Worm (Caenorhabditis elegans): ENCODE results near the gene D1044.4.

D1044.4 gene

ce11 chrIII:5517423-5517822 is 4.4 kb downstream of the D1044.4 start, which contains the start of gene nekl-4:
Gene nekl-4 (minus strand): TSS chrIII:5517523.
- TF ChIP-seq pqm-1 (tag; optimal IDR thresholded peaks at IDR 0.05) = no peak
- TF ChIP-seq ZK546.5 (tag; optimal IDR thresholded peaks at IDR 0.05) = no peak
- no peak for TF ChIP-seq elt-3 (tag; optimal IDR thresholded peaks at IDR 0.05)
- no peak for TF ChIP-seq ztf-11 (tag; optimal IDR thresholded peaks at IDR 0.05)
- TF ChIP-seq mml-1 (tag; optimal IDR thresholded peaks at IDR 0.05) = no peak
- no peak for TF ChIP-seq lin-15B (tag; optimal IDR thresholded peaks at IDR 0.05)
- no peak for TF ChIP-seq fkh-10 (GFP tag; optimal IDR thresholded peaks at IDR 0.05)
- TF ChIP-seq nfya-1 (tag; optimal IDR thresholded peaks at IDR 0.05; ENCODE audit: insufficient read depth) = no peak
- TF ChIP-seq nhr-76 (tag; optimal IDR thresholded peaks at IDR 0.05) = no peak
- no peak for TF ChIP-seq pha-4 (tag; optimal IDR thresholded peaks at IDR 0.05)
- TF ChIP-seq nhr-43 (tag; optimal IDR thresholded peaks at IDR 0.05; ENCODE audit: poor library complexity, severe bottlenecking) = no peak
- no peak for TF ChIP-seq unc-39 (tag; optimal IDR thresholded peaks at IDR 0.05)
- no peak for TF ChIP-seq mdl-1 (tag; optimal IDR thresholded peaks at IDR 0.05)
- no peak for TF ChIP-seq fkh-2 (tag; optimal IDR thresholded peaks at IDR 0.05)
- no peak for TF ChIP-seq snpc-4 (tag; optimal IDR thresholded peaks at IDR 0.05)
- TF ChIP-seq ceh-82 (tag; optimal IDR thresholded peaks at IDR 0.05) = no peak
- TF ChIP-seq nhr-12 (tag; optimal IDR thresholded peaks at IDR 0.05) = no peak
- TF ChIP-seq nhr-25 (tag; optimal IDR thresholded peaks at IDR 0.05) = no peak

ce11 chrIII:5512502-5512901 is 9.3 kb downstream of the D1044.4 start, which contains the start of gene pqn-25:
Gene pqn-25 (minus strand): TSS chrIII:5512602.
- TF ChIP-seq aly-2 (tag; optimal IDR thresholded peaks at IDR 0.05) (no peak), fkh-10 (GFP tag; optimal IDR thresholded peaks at IDR 0.05) (no peak), ceh-16 (tag; optimal IDR thresholded peaks at IDR 0.05) (no peak), daf-12 (tag; optimal IDR thresholded peaks at IDR 0.05) (no peak), nhr-28 (tag; optimal IDR thresholded peaks at IDR 0.05) (no peak), ZK546.5 (tag; optimal IDR thresholded peaks at IDR 0.05) (no peak), nhr-76 (tag; optimal IDR thresholded peaks at IDR 0.05) (no peak), mdl-1 (tag; optimal IDR thresholded peaks at IDR 0.05) (no peak), ztf-4 (tag; optimal IDR thresholded peaks at IDR 0.05) (no peak), nhr-237 (tag; optimal IDR thresholded peaks at IDR 0.05) (no peak), ceh-28 (tag; optimal IDR thresholded peaks at IDR 0.05) (no peak)

- TF ChIP-seq nhr-25 (tag; optimal IDR thresholded peaks at IDR 0.05) (no peak), jun-1 (tag; optimal IDR thresholded peaks at IDR 0.05) (no peak), lin-39 (tag; optimal IDR thresholded peaks at IDR 0.05) (no peak), elt-3 (tag; optimal IDR thresholded peaks at IDR 0.05) (no peak), eor-1 (tag; optimal IDR thresholded peaks at IDR 0.05) (no peak), unc-39 (tag; optimal IDR thresholded peaks at IDR 0.05) (no peak), ztf-4 (tag; optimal IDR thresholded peaks at IDR 0.05) (no peak)
Measured at ce11 chrIII:5508669-5509068, 13.2 kb downstream of the D1044.4 start, which contains the start of gene D1044.7. Gene D1044.7 (minus strand): TSS chrIII:5508769.

ce11 chrIII:5506936-5507335 is 14.9 kb downstream of the D1044.4 start:
- no peak for TF ChIP-seq nhr-43 (tag; optimal IDR thresholded peaks at IDR 0.05; ENCODE audit: poor library complexity, severe bottlenecking)
- TF ChIP-seq hmg-11 (tag; optimal IDR thresholded peaks at IDR 0.05) = no peak
- no peak for TF ChIP-seq ama-1 (optimal IDR thresholded peaks at IDR 0.05)
- TF ChIP-seq elt-2 (tag; optimal IDR thresholded peaks at IDR 0.05) = no peak
- TF ChIP-seq eor-1 (tag; optimal IDR thresholded peaks at IDR 0.05) = no peak
- TF ChIP-seq nhr-28 (tag; optimal IDR thresholded peaks at IDR 0.05) = no peak
- TF ChIP-seq tbx-2 (tag; optimal IDR thresholded peaks at IDR 0.05) = no peak
- no peak for TF ChIP-seq ZK546.5 (tag; optimal IDR thresholded peaks at IDR 0.05)
- no peak for TF ChIP-seq nhr-23 (tag; optimal IDR thresholded peaks at IDR 0.05)
- no peak for TF ChIP-seq fos-1 (tag; optimal IDR thresholded peaks at IDR 0.05)
- no peak for TF ChIP-seq egl-27 (tag; optimal IDR thresholded peaks at IDR 0.05)
- no peak for TF ChIP-seq aly-2 (tag; optimal IDR thresholded peaks at IDR 0.05)
- TF ChIP-seq lin-39 (tag; optimal IDR thresholded peaks at IDR 0.05) = no peak
- no peak for TF ChIP-seq pqm-1 (tag; optimal IDR thresholded peaks at IDR 0.05)
- no peak for TF ChIP-seq pha-4 (tag; optimal IDR thresholded peaks at IDR 0.05)
- TF ChIP-seq elt-3 (tag; optimal IDR thresholded peaks at IDR 0.05) = no peak
- TF ChIP-seq mdl-1 (tag; optimal IDR thresholded peaks at IDR 0.05) = no peak
- no peak for TF ChIP-seq jun-1 (tag; optimal IDR thresholded peaks at IDR 0.05)
- TF ChIP-seq nhr-12 (tag; optimal IDR thresholded peaks at IDR 0.05) = no peak
- TF ChIP-seq lin-15B (tag; optimal IDR thresholded peaks at IDR 0.05) = no peak
